Worm (Caenorhabditis elegans) whole organism, young adult: ENCODE results near the gene tbc-6.

Experiments used
- B0019.2 ChIP-seq: fragments of 200-800 bp; sonication (Bioruptor generic); conservative IDR thresholded peaks from 2 replicates; pipeline ENCODE4 v1.3.6; 2022; ENCODE audit warnings: missing genetic modification reagents, missing genetic modification characterization, missing compliant biosample characterization
- B0035.1 ChIP-seq: sonication (generic microtip); optimal IDR thresholded peaks from 2 replicates; lab custom pipeline; 2016; ENCODE audit warnings: missing genetic modification characterization, mild to moderate bottlenecking, missing compliant biosample characterization, missing genotype, missing genetic modification reagents
- D2030.7 ChIP-seq: fragments of 200-800 bp; sonication (Bioruptor generic); IDR thresholded peaks from 2 replicates; pipeline ENCODE4 v1.3.6; 2022; ENCODE audit warnings: missing genetic modification reagents, missing genetic modification characterization, missing compliant biosample characterization
- F23B12.7 ChIP-seq: sonication (generic microtip); optimal IDR thresholded peaks from 2 replicates; lab custom pipeline; 2017; ENCODE audit warnings: missing genetic modification characterization, mild to moderate bottlenecking, missing compliant biosample characterization, antibody characterized with exemption, moderate library complexity; ENCODE audit not compliant: insufficient read depth
- F33H1.4 ChIP-seq: fragments of 200-800 bp; sonication (Bioruptor generic); IDR thresholded peaks from 2 replicates; pipeline ENCODE4 v1.3.6; 2022; ENCODE audit warnings: missing genetic modification reagents, missing genetic modification characterization, missing compliant biosample characterization
- F39B2.1 ChIP-seq: fragments of 200-800 bp; sonication (Bioruptor generic); IDR thresholded peaks from 2 replicates; pipeline ENCODE4 v1.3.6; 2022; ENCODE audit warnings: missing genetic modification reagents, missing genetic modification characterization, missing compliant biosample characterization
- F52B5.7 ChIP-seq: sonication (generic microtip); optimal IDR thresholded peaks from 2 replicates; lab custom pipeline; 2016; ENCODE audit warnings: mild to moderate bottlenecking, missing genetic modification characterization, missing compliant biosample characterization
- F57A8.1 ChIP-seq: fragments of 200-800 bp; sonication (Bioruptor generic); optimal IDR thresholded peaks from 2 replicates; lab custom pipeline; 2018; ENCODE audit warnings: mild to moderate bottlenecking, missing genetic modification characterization, moderate library complexity, missing compliant biosample characterization
- F57C9.4 ChIP-seq: sonication (generic microtip); optimal IDR thresholded peaks from 2 replicates; lab custom pipeline; 2017; ENCODE audit warnings: mild to moderate bottlenecking, missing genetic modification characterization, missing compliant biosample characterization
- T26A5.8 ChIP-seq: sonication (generic microtip); optimal IDR thresholded peaks from 2 replicates; lab custom pipeline; 2016; ENCODE audit warnings: missing genetic modification characterization, missing compliant biosample characterization
- Y67H2A.10 ChIP-seq: fragments of 200-800 bp; sonication (Bioruptor generic); conservative IDR thresholded peaks from 2 replicates; pipeline ENCODE4 v1.3.6; 2022; ENCODE audit warnings: missing genetic modification reagents, missing genetic modification characterization, missing compliant biosample characterization
- aptf-2 ChIP-seq: fragments of 200-800 bp; sonication (Bioruptor generic); conservative IDR thresholded peaks from 2 replicates; pipeline ENCODE4 v1.3.6; 2022; ENCODE audit warnings: missing genetic modification reagents, missing genetic modification characterization, missing compliant biosample characterization
- athp-1 ChIP-seq: sonication (generic microtip); optimal IDR thresholded peaks from 2 replicates; lab custom pipeline; 2017; ENCODE audit warnings: mild to moderate bottlenecking, missing genetic modification characterization, missing compliant biosample characterization
- cebp-1 ChIP-seq, 2 experiments: fragments of 200-800 bp in 1 of 2; sonication (Bioruptor generic) in 1 of 2; sonication (generic microtip) in 1 of 2; IDR thresholded peaks in 1 of 2; optimal IDR thresholded peaks in 1 of 2; 2 replicates each; pipeline versions ENCODE4 v1.3.6 to Lab custom; 2017 to 2022; ENCODE audit warnings: missing compliant biosample characterization in 2 of 2, missing genetic modification characterization in 2 of 2, mild to moderate bottlenecking in 1 of 2, missing genetic modification reagents in 1 of 2, moderate library complexity in 1 of 2
- cebp-2 ChIP-seq: fragments of 200-800 bp; sonication (Bioruptor generic); IDR thresholded peaks from 2 replicates; pipeline ENCODE4 v1.3.6; 2022; ENCODE audit warnings: missing genetic modification characterization, missing compliant biosample characterization
- ceh-58 ChIP-seq: fragments of 200-800 bp; sonication (Bioruptor generic); IDR thresholded peaks from 2 replicates; pipeline ENCODE4 v1.3.6; 2022; ENCODE audit warnings: missing genetic modification characterization, missing compliant biosample characterization
- chd-7 ChIP-seq: sonication (generic microtip); optimal IDR thresholded peaks from 2 replicates; lab custom pipeline; 2016; ENCODE audit warnings: mild to moderate bottlenecking, missing genetic modification characterization, moderate library complexity, missing compliant biosample characterization
- dpl-1 ChIP-seq: fragments of 150-350 bp; optimal IDR thresholded peaks from 2 replicates; lab custom pipeline; 2014; ENCODE audit warnings: missing biosample characterization, missing genetic modification reagents, missing genetic modification characterization
- egl-18 ChIP-seq: fragments of 200-800 bp; sonication (Bioruptor generic); IDR thresholded peaks from 2 replicates; pipeline ENCODE4 v1.3.6; 2022; ENCODE audit warnings: missing genetic modification reagents, missing genetic modification characterization, missing compliant biosample characterization
- ets-4 ChIP-seq: fragments of 200-800 bp; sonication (Bioruptor generic); optimal IDR thresholded peaks from 2 replicates; lab custom pipeline; 2018; ENCODE audit warnings: mild to moderate bottlenecking, missing genetic modification characterization, missing compliant biosample characterization
- gei-17 ChIP-seq: fragments of 200-800 bp; sonication (Bioruptor generic); optimal IDR thresholded peaks from 2 replicates; lab custom pipeline; 2018; ENCODE audit warnings: mild to moderate bottlenecking, missing genetic modification characterization, missing compliant biosample characterization
- hlh-12 ChIP-seq: sonication (generic microtip); optimal IDR thresholded peaks from 2 replicates; lab custom pipeline; 2016; ENCODE audit warnings: missing genetic modification characterization, missing compliant biosample characterization
- hmg-1.2 ChIP-seq: fragments of 200-800 bp; sonication (Bioruptor generic); IDR thresholded peaks from 2 replicates; pipeline ENCODE4 v1.3.6; 2022; ENCODE audit warnings: missing genetic modification reagents, missing genetic modification characterization, missing compliant biosample characterization
- hmg-20 ChIP-seq: fragments of 200-800 bp; sonication (Bioruptor generic); IDR thresholded peaks from 2 replicates; pipeline ENCODE4 v1.3.6; 2022; ENCODE audit warnings: missing genetic modification reagents, missing genetic modification characterization, missing compliant biosample characterization
- lir-1 ChIP-seq: fragments of 200-800 bp; sonication (Bioruptor generic); conservative IDR thresholded peaks from 2 replicates; pipeline ENCODE4 v1.3.6; 2022; ENCODE audit warnings: missing genetic modification reagents, missing genetic modification characterization, missing compliant biosample characterization
- madf-8 ChIP-seq: fragments of 200-800 bp; sonication (Bioruptor generic); conservative IDR thresholded peaks from 2 replicates; pipeline ENCODE4 v1.3.6; 2022; ENCODE audit warnings: missing genetic modification reagents, missing genetic modification characterization, missing compliant biosample characterization
- mcd-1 ChIP-seq: fragments of 200-800 bp; sonication (Bioruptor generic); IDR thresholded peaks from 2 replicates; pipeline ENCODE4 v1.3.6; 2022; ENCODE audit warnings: missing genetic modification reagents, missing genetic modification characterization, missing compliant biosample characterization
- nhr-80 ChIP-seq: sonication (generic microtip); optimal IDR thresholded peaks from 2 replicates; lab custom pipeline; 2016; ENCODE audit warnings: missing genetic modification characterization, missing compliant biosample characterization
- pbrm-1 ChIP-seq: fragments of 200-800 bp; sonication (Bioruptor generic); IDR thresholded peaks from 2 replicates; pipeline ENCODE4 v1.3.6; 2022; ENCODE audit warnings: missing genetic modification reagents, missing genetic modification characterization, missing compliant biosample characterization
- repo-1 ChIP-seq: sonication (generic microtip); optimal IDR thresholded peaks from 2 replicates; lab custom pipeline; 2017; ENCODE audit warnings: mild to moderate bottlenecking, missing genetic modification characterization, missing compliant biosample characterization
- snpc-1.3 ChIP-seq: sonication (generic microtip); optimal IDR thresholded peaks from 2 replicates; lab custom pipeline; 2017; ENCODE audit warnings: missing genetic modification characterization, mild to moderate bottlenecking, missing compliant biosample characterization, antibody characterized with exemption, moderate library complexity, missing genotype, missing genetic modification reagents; ENCODE audit not compliant: insufficient read depth
- sptf-2 ChIP-seq: fragments of 200-800 bp; sonication (Bioruptor generic); optimal IDR thresholded peaks from 2 replicates; lab custom pipeline; 2018; ENCODE audit warnings: mild to moderate bottlenecking, missing genetic modification characterization, missing compliant biosample characterization
- ztf-18 ChIP-seq: sonication (generic microtip); optimal IDR thresholded peaks from 2 replicates; lab custom pipeline; 2016; ENCODE audit warnings: missing genotype, mild to moderate bottlenecking, missing genetic modification characterization, missing compliant biosample characterization
- ztf-22 ChIP-seq: fragments of 200-800 bp; sonication (Bioruptor generic); optimal IDR thresholded peaks from 2 replicates; lab custom pipeline; 2018; ENCODE audit warnings: mild to moderate bottlenecking, missing genetic modification characterization, moderate library complexity, missing compliant biosample characterization
- ztf-6 ChIP-seq: fragments of 200-800 bp; sonication (Bioruptor generic); IDR thresholded peaks from 2 replicates; pipeline ENCODE4 v1.3.6; 2022; ENCODE audit warnings: missing genetic modification reagents, missing genetic modification characterization, missing compliant biosample characterization

Gene tbc-6

ce11 chrII:6847917-6848379, at the start of gene tbc-6 (continued):
- TF ChIP-seq F23B12.7 (tag; lab: Kevin White, UChicago): no peak
- no peak for TF ChIP-seq F57C9.4 (tag; lab: Kevin White, UChicago)
- TF ChIP-seq B0019.2: no peak
- no peak; the same call in 1 of the 2 replicates for TF ChIP-seq pbrm-1 (GFP tag; lab: Robert Waterston, UW)

DNA sequence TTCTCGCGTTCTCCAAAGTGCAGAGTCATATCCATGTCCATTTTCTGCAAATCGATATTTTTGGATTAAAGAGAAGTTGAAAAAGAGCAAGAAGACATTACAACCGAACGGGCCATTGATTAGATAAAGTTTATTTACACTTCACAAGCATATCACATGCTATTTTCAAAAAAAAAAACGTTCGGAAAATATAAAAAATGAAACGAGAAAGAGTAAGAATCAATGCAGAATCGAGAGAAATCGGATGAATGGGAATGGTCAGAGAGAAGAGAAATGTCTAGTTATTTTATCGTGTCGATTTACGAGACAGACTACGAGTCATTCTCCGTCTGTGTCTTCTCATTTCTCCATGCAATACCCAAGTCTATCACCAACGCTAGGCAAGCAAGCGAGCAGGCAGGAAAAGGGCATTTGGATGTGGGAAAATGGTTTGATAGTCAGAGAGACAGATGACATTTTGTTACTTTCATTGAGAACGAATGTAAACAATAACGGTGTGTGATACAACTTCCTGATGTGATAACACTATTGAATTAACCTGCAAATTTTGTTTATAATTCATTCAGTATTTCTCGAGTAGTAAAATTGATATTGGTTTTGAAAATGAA, 47.7 kb upstream of the tbc-6 start, which contains the start of gene F31E8.4:
Gene F31E8.4 (minus strand): TSS at position 51 of the 608 bp plus-strand sequence.
- TF ChIP-seq nhr-80 (tag; lab: Kevin White, UChicago): peak; percentile 83
- no peak for TF ChIP-seq ztf-18 (tag; lab: Kevin White, UChicago)
- TF ChIP-seq hmg-1.2 (GFP tag; lab: Robert Waterston, UW): peak; percentile 46; the same call in 1 of the 2 replicates

ce11 chrII:6801262-6801661, 46.7 kb upstream of the tbc-6 start:
- no peak for TF ChIP-seq cebp-2
- TF ChIP-seq egl-18 (GFP tag; lab: Robert Waterston, UW): no peak
- TF ChIP-seq B0035.1: no peak
- TF ChIP-seq F52B5.7 (tag; lab: Kevin White, UChicago): no peak
- TF ChIP-seq cebp-1 (GFP tag; IDR thresholded peaks at IDR 0.05; lab: Robert Waterston, UW): no peak
- no peak for TF ChIP-seq cebp-1 (tag; optimal IDR thresholded peaks at IDR 0.05; lab: Kevin White, UChicago)
- TF ChIP-seq athp-1 (tag; lab: Kevin White, UChicago): no peak
- TF ChIP-seq gei-17 (GFP tag; lab: Kevin White, UChicago): no peak
- no peak for TF ChIP-seq dpl-1 (GFP tag; lab: Kevin White, UChicago)
- no peak for TF ChIP-seq ztf-6
- TF ChIP-seq hlh-12 (tag; lab: Kevin White, UChicago): no peak
- no peak for TF ChIP-seq F39B2.1 (GFP tag; lab: Robert Waterston, UW)
- TF ChIP-seq lir-1 (GFP tag; lab: Robert Waterston, UW): no peak
- no peak for TF ChIP-seq hmg-20 (GFP tag; lab: Robert Waterston, UW)
- no peak for TF ChIP-seq aptf-2
- no peak for TF ChIP-seq Y67H2A.10 (GFP tag; lab: Robert Waterston, UW)
- no peak for TF ChIP-seq repo-1 (tag; lab: Kevin White, UChicago)
- no peak for TF ChIP-seq F33H1.4 (GFP tag; lab: Robert Waterston, UW)
- TF ChIP-seq snpc-1.3 (tag; lab: Kevin White, UChicago): no peak
- TF ChIP-seq mcd-1: no peak
- TF ChIP-seq ceh-58: no peak

ce11 chrII:6803024-6803423, 44.9 kb upstream of the tbc-6 start, which contains the start of gene tab-1:
Gene tab-1, plus strand, starts transcription at chrII:6803324.
- no peak for TF ChIP-seq sptf-2 (GFP tag; lab: Kevin White, UChicago)
- TF ChIP-seq T26A5.8 (tag; lab: Kevin White, UChicago): no peak
- no peak for TF ChIP-seq ztf-22 (GFP tag; lab: Kevin White, UChicago)
- no peak for TF ChIP-seq ets-4 (GFP tag; lab: Kevin White, UChicago)
- no peak for TF ChIP-seq F57A8.1 (GFP tag; lab: Kevin White, UChicago)
- TF ChIP-seq pbrm-1 (GFP tag; lab: Robert Waterston, UW): no peak
- TF ChIP-seq chd-7 (tag; lab: Kevin White, UChicago): no peak
- no peak for TF ChIP-seq F23B12.7 (tag; lab: Kevin White, UChicago)
- TF ChIP-seq madf-8 (GFP tag; lab: Robert Waterston, UW): no peak
- TF ChIP-seq D2030.7 (GFP tag; lab: Robert Waterston, UW): no peak
